Fruit fly (Drosophila melanogaster): ENCODE results near the gene CG5860.
A peak's percentile ranks its signal among the peaks of the same experiment; 100 is the strongest.

The CG5860 gene

DNA sequence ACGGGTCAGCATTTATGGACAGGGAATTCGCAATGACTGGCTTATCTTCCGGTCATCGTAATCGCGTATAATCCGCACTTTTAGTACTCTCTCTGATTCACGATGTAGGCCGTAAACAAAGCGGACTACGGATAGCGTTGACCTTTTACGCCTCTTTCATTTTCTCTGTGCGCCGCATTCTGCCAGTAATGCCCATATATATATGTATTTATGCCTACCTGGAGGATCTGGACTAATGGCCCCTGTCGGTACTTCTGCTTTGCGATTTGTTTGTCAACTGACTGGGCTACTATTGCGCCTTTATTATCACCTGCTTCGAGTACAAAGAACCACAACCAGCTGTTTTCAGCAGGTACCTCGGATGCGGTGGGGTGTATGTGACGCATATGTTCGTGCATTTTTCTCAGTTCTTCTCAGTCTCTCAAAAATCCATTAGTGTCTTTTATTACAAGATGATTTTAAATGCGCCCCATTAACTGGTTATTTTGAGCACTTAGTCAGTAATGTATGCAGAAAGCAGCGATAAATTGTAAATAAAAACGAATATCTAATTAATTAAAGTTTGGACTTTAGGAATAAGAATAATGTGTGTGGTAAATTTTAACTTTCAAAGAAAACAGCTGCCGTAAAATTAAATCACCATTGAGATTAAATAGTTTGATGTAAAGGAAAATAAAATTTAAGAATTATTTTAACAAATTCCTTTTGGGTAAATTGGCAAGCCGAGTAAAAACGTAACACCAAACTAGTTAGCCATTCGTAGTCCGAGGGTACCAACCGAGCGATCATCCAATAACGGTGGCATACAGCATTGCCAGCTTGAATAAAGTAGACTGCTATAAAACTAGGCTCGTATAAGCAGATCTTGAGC lies 14.9 kb upstream of the CG5860 start, which contains the start of gene CREG (continued):
- TF ChIP-seq CG7839 (tag; optimal IDR thresholded peaks at IDR 0.05) = peak; percentile 28
- TF ChIP-seq ken (GFP tag; IDR thresholded peaks at IDR 0.05) = no peak
- no peak for TF ChIP-seq prd (optimal IDR thresholded peaks at IDR 0.05)
- no peak for TF ChIP-seq prd (GFP tag; IDR thresholded peaks at IDR 0.05)
- TF ChIP-seq trem (tag; optimal IDR thresholded peaks at IDR 0.05) = no peak
- TF ChIP-seq luna (GFP tag; optimal IDR thresholded peaks at IDR 0.05) = no peak
- no peak for TF ChIP-seq CG9797 (GFP tag; optimal IDR thresholded peaks at IDR 0.05)
- TF ChIP-seq Nf-YC (tag; optimal IDR thresholded peaks at IDR 0.05) = no peak
- no peak for TF ChIP-seq emc (GFP tag; optimal IDR thresholded peaks at IDR 0.05)
- TF ChIP-seq Dfd (GFP tag; optimal IDR thresholded peaks at IDR 0.05) = no peak
- no peak for TF ChIP-seq Opbp (GFP tag; IDR thresholded peaks at IDR 0.05; ENCODE audit: partially characterized antibody)
- TF ChIP-seq tll (GFP tag; optimal IDR thresholded peaks at IDR 0.05) = peak in 1 of 2 experiments; percentile 91
- TF ChIP-seq ERR (GFP tag; optimal IDR thresholded peaks at IDR 0.05) = no peak
- no peak for TF ChIP-seq chm (GFP tag; IDR thresholded peaks at IDR 0.05)
- no peak for TF ChIP-seq CG4360 (GFP tag; IDR thresholded peaks at IDR 0.05)
- no peak for TF ChIP-seq slbo (GFP tag; IDR thresholded peaks at IDR 0.05)
- no peak for TF ChIP-seq Kr (GFP tag; optimal IDR thresholded peaks at IDR 0.05)
- peak; percentile 91 for TF ChIP-seq CG9215 (GFP tag; IDR thresholded peaks at IDR 0.05)
- TF ChIP-seq Taf1 (GFP tag; IDR thresholded peaks at IDR 0.05) = no peak
- TF ChIP-seq Adf1 (GFP tag; IDR thresholded peaks at IDR 0.05) = no peak
- no peak for TF ChIP-seq hth (optimal IDR thresholded peaks at IDR 0.05)
- TF ChIP-seq zen (tag; optimal IDR thresholded peaks at IDR 0.05) = peak; percentile 90
- no peak for TF ChIP-seq az2 (GFP tag; optimal IDR thresholded peaks at IDR 0.05)
- no peak for TF ChIP-seq gsb-n (tag; optimal IDR thresholded peaks at IDR 0.05)
- no peak for TF ChIP-seq sug (tag; optimal IDR thresholded peaks at IDR 0.05)
- TF ChIP-seq wor (GFP tag; IDR thresholded peaks at IDR 0.05) = no peak
- TF ChIP-seq Hsf (GFP tag; optimal IDR thresholded peaks at IDR 0.05) = peak; percentile 29
- TF ChIP-seq CG10209 (GFP tag; optimal IDR thresholded peaks at IDR 0.05) = no peak
- no peak for TF ChIP-seq btn (GFP tag; optimal IDR thresholded peaks at IDR 0.05)
- TF ChIP-seq CG14710 (tag; optimal IDR thresholded peaks at IDR 0.05) = peak; percentile 40
- peak; percentile 52 for TF ChIP-seq twi (tag; optimal IDR thresholded peaks at IDR 0.05)
- TF ChIP-seq corto (GFP tag; optimal IDR thresholded peaks at IDR 0.05) = no peak
- TF ChIP-seq CG33557 (GFP tag; optimal IDR thresholded peaks at IDR 0.05) = peak; percentile 9
- TF ChIP-seq CG10147 (GFP tag; optimal IDR thresholded peaks at IDR 0.05) = no peak
- no peak for TF ChIP-seq CG3407 (GFP tag; optimal IDR thresholded peaks at IDR 0.05)
- TF ChIP-seq Sin3A (optimal IDR thresholded peaks at IDR 0.05) = no peak
- peak; percentile 10 for TF ChIP-seq Xbp1 (GFP tag; optimal IDR thresholded peaks at IDR 0.05)
- TF ChIP-seq Dip3 (GFP tag; optimal IDR thresholded peaks at IDR 0.05) = no peak
- TF ChIP-seq inv (GFP tag; IDR thresholded peaks at IDR 0.05; ENCODE audit: partially characterized antibody) = no peak
- TF ChIP-seq CG14667 (GFP tag; IDR thresholded peaks at IDR 0.05) = no peak
- TF ChIP-seq Hey (tag; optimal IDR thresholded peaks at IDR 0.05) = no peak
- peak; percentile 92 for TF ChIP-seq CG18011 (GFP tag; optimal IDR thresholded peaks at IDR 0.05)
- TF ChIP-seq D (optimal IDR thresholded peaks at IDR 0.05) = no peak
- TF ChIP-seq D (GFP tag; optimal IDR thresholded peaks at IDR 0.05) = no peak
- TF ChIP-seq pita (GFP tag; optimal IDR thresholded peaks at IDR 0.05) = no peak
- no peak for TF ChIP-seq maf-S (GFP tag; optimal IDR thresholded peaks at IDR 0.05)
- TF ChIP-seq CG12391 (tag; optimal IDR thresholded peaks at IDR 0.05) = peak; percentile 46
- TF ChIP-seq CG12155 (GFP tag; optimal IDR thresholded peaks at IDR 0.05) = no peak
- no peak for TF ChIP-seq CG2129 (GFP tag; IDR thresholded peaks at IDR 0.05; ENCODE audit: partially characterized antibody)
- TF ChIP-seq CG9932 (GFP tag; IDR thresholded peaks at IDR 0.05) = 0 out of 2 replicates have a peak, but pooled peaks have one; percentile 11

Data from whole organism, embryonic.